Worm (Caenorhabditis elegans) whole organism, L3 larva: ENCODE results near the gene ceh-93.

ENCODE experiments used
- aly-2 ChIP-seq: fragments of 150-350 bp; optimal IDR thresholded peaks from 2 replicates; lab custom pipeline; 2014; ENCODE audit warnings: missing biosample characterization, missing genetic modification characterization
- ceh-16 ChIP-seq: sonication (generic microtip); optimal IDR thresholded peaks from 2 replicates; lab custom pipeline; 2017; ENCODE audit warnings: missing biosample characterization, missing genetic modification characterization
- ceh-82 ChIP-seq: fragments of 150-350 bp; optimal IDR thresholded peaks from 2 replicates; lab custom pipeline; 2014; ENCODE audit warnings: missing biosample characterization, missing genetic modification characterization
- egl-27 ChIP-seq: sonication (generic microtip); optimal IDR thresholded peaks from 4 replicates; lab custom pipeline; 2017; ENCODE audit warnings: missing biosample characterization, missing genetic modification reagents, missing genetic modification characterization
- elt-2 ChIP-seq: sonication (generic microtip); optimal IDR thresholded peaks from 2 replicates; lab custom pipeline; 2016; ENCODE audit warnings: missing genetic modification reagents, mild to moderate bottlenecking, missing genetic modification characterization, missing compliant biosample characterization
- lin-15B ChIP-seq: fragments of 150-350 bp; optimal IDR thresholded peaks from 2 replicates; lab custom pipeline; 2014; ENCODE audit warnings: missing biosample characterization, missing genetic modification characterization
- mdl-1 ChIP-seq: fragments of 150-350 bp; optimal IDR thresholded peaks from 2 replicates; lab custom pipeline; 2014; ENCODE audit warnings: missing biosample characterization, missing genetic modification characterization
- nfya-1 ChIP-seq: sonication (generic microtip); optimal IDR thresholded peaks from 2 replicates; lab custom pipeline; 2017; ENCODE audit warnings: missing genetic modification characterization, mild to moderate bottlenecking, missing compliant biosample characterization, antibody characterized with exemption, moderate library complexity; ENCODE audit not compliant: insufficient read depth
- nhr-11 ChIP-seq: fragments of 150-350 bp; optimal IDR thresholded peaks from 2 replicates; lab custom pipeline; 2014; ENCODE audit warnings: missing biosample characterization, missing genetic modification characterization
- nhr-12 ChIP-seq: fragments of 150-350 bp; optimal IDR thresholded peaks from 2 replicates; lab custom pipeline; 2014; ENCODE audit warnings: missing biosample characterization, missing genetic modification characterization
- nhr-28 ChIP-seq: fragments of 150-350 bp; optimal IDR thresholded peaks from 2 replicates; lab custom pipeline; 2014; ENCODE audit warnings: missing biosample characterization, missing genetic modification characterization
- nhr-77 ChIP-seq: fragments of 150-350 bp; optimal IDR thresholded peaks from 2 replicates; lab custom pipeline; 2014; ENCODE audit warnings: missing biosample characterization, missing genetic modification characterization
- unc-62 ChIP-seq: fragments of 150-350 bp; sonication (generic microtip); optimal IDR thresholded peaks from 4 replicates; lab custom pipeline; 2014; ENCODE audit warnings: missing biosample characterization, missing genetic modification reagents, missing genetic modification characterization
- ztf-4 ChIP-seq: fragments of 150-350 bp; optimal IDR thresholded peaks from 2 replicates; lab custom pipeline; 2014; ENCODE audit warnings: missing biosample characterization, missing genetic modification characterization

ce11 chrX:348141-348540 lies 40.5 kb downstream of the ceh-93 start:
- no peak for TF ChIP-seq ceh-16
- no peak for TF ChIP-seq nhr-77
- TF ChIP-seq egl-27 (tag; lab: Kevin White, UChicago) = no peak
- no peak for TF ChIP-seq nhr-12 (tag; lab: Kevin White, UChicago)
- no peak for TF ChIP-seq unc-62
- TF ChIP-seq elt-2 (tag; lab: Kevin White, UChicago) = peak; percentile 12
- TF ChIP-seq nfya-1 (tag; lab: Kevin White, UChicago) = peak; percentile 53
- TF ChIP-seq ceh-82 (tag; lab: Kevin White, UChicago) = no peak
- TF ChIP-seq nhr-11 (tag; lab: Kevin White, UChicago) = no peak
- TF ChIP-seq lin-15B (tag; lab: Kevin White, UChicago) = no peak
- no peak for TF ChIP-seq aly-2
- TF ChIP-seq mdl-1 = no peak
- no peak for TF ChIP-seq ztf-4 (tag; lab: Kevin White, UChicago)
- TF ChIP-seq nhr-28 (tag; lab: Kevin White, UChicago) = no peak
